Fruit fly (Drosophila melanogaster) whole organism, embryonic: ENCODE results near the gene CG31064.

Experiments used
- B-H1 ChIP-seq: fragments of 200-800 bp; sonication (Bioruptor generic); IDR thresholded peaks from 3 replicates; pipeline ENCODE4 v1.3.6; 2022; ENCODE audit warnings: missing biosample characterization, missing genetic modification characterization
- BtbVII ChIP-seq: fragments of 200-800 bp; sonication (Bioruptor generic); optimal IDR thresholded peaks from 3 replicates; lab custom pipeline; 2017; ENCODE audit warnings: missing biosample characterization, mild to moderate bottlenecking, missing genetic modification characterization
- Bteb2 ChIP-seq: fragments of 200-800 bp; sonication (Bioruptor generic); optimal IDR thresholded peaks from 2 replicates; lab custom pipeline; 2016; ENCODE audit warnings: missing biosample characterization, missing genetic modification characterization
- CG10209 ChIP-seq: fragments of 200-800 bp; sonication (Bioruptor generic); optimal IDR thresholded peaks from 3 replicates; lab custom pipeline; 2017; ENCODE audit warnings: missing biosample characterization, mild to moderate bottlenecking, missing genetic modification characterization, missing genetic modification reagents
- CG10267 ChIP-seq: fragments of 200-800 bp; sonication (Bioruptor generic); optimal IDR thresholded peaks from 2 replicates; lab custom pipeline; 2018; ENCODE audit warnings: missing biosample characterization, mild to moderate bottlenecking, missing genetic modification characterization, moderate library complexity
- CG10366 ChIP-seq: fragments of 200-800 bp; sonication (Bioruptor generic); IDR thresholded peaks from 2 replicates; pipeline ENCODE4 v1.3.6; 2022; ENCODE audit warnings: missing biosample characterization, missing genetic modification characterization
- CG10462 ChIP-seq: fragments of 200-800 bp; sonication (Bioruptor generic); optimal IDR thresholded peaks from 2 replicates; lab custom pipeline; 2016; ENCODE audit warnings: missing biosample characterization, missing genetic modification characterization
- CG11696 ChIP-seq: fragments of 200-800 bp; sonication (Bioruptor generic); IDR thresholded peaks from 2 replicates; pipeline ENCODE4 v1.3.6; 2022; ENCODE audit warnings: missing biosample characterization, missing genetic modification characterization
- CG12769 ChIP-seq: fragments of 200-800 bp; sonication (Bioruptor generic); optimal IDR thresholded peaks from 2 replicates; lab custom pipeline; 2019; ENCODE audit warnings: missing biosample characterization, mild to moderate bottlenecking, missing genetic modification characterization, moderate library complexity
- CG13624 ChIP-seq: fragments of 200-800 bp; sonication (Bioruptor generic); optimal IDR thresholded peaks from 2 replicates; lab custom pipeline; 2016; ENCODE audit warnings: missing biosample characterization, missing genetic modification characterization
- CG14441 ChIP-seq: fragments of 200-800 bp; sonication (Bioruptor generic); IDR thresholded peaks from 2 replicates; pipeline ENCODE4 v1.3.6; 2022; ENCODE audit warnings: missing biosample characterization, missing genetic modification characterization
- CG1529 ChIP-seq: fragments of 200-800 bp; sonication (Bioruptor generic); optimal IDR thresholded peaks from 3 replicates; lab custom pipeline; 2018; ENCODE audit warnings: missing biosample characterization, missing genetic modification characterization
- CG17385 ChIP-seq: fragments of 200-800 bp; sonication (Bioruptor generic); optimal IDR thresholded peaks from 3 replicates; lab custom pipeline; 2018; ENCODE audit warnings: missing biosample characterization, mild to moderate bottlenecking, missing genetic modification characterization
- CG18764 ChIP-seq: fragments of 200-800 bp; sonication (Bioruptor generic); optimal IDR thresholded peaks from 3 replicates; lab custom pipeline; 2016; ENCODE audit warnings: missing biosample characterization, missing genetic modification characterization
- CG30020 ChIP-seq: fragments of 200-800 bp; optimal IDR thresholded peaks from 2 replicates; lab custom pipeline; 2019; ENCODE audit warnings: missing biosample characterization, mild to moderate bottlenecking, missing genetic modification characterization, moderate library complexity
- CG31388 ChIP-seq: fragments of 200-800 bp; sonication (Bioruptor generic); optimal IDR thresholded peaks from 2 replicates; lab custom pipeline; 2016; ENCODE audit warnings: missing biosample characterization, missing genetic modification characterization
- CG4360 ChIP-seq: fragments of 200-800 bp; sonication (Bioruptor generic); IDR thresholded peaks from 2 replicates; pipeline ENCODE4 v1.3.6; 2022; ENCODE audit warnings: missing biosample characterization, missing genetic modification characterization
- CG43689 ChIP-seq: fragments of 200-800 bp; sonication (Bioruptor generic); IDR thresholded peaks from 2 replicates; pipeline ENCODE4 v1.3.6; 2022; ENCODE audit warnings: missing biosample characterization, missing genetic modification characterization
- CG4617 ChIP-seq: fragments of 200-800 bp; sonication (Bioruptor generic); optimal IDR thresholded peaks from 3 replicates; lab custom pipeline; 2016; ENCODE audit warnings: missing biosample characterization, missing genetic modification characterization, borderline replicate concordance
- CG6654 ChIP-seq: fragments of 200-800 bp; sonication (Bioruptor generic); optimal IDR thresholded peaks from 2 replicates; lab custom pipeline; 2017; ENCODE audit warnings: missing biosample characterization, mild to moderate bottlenecking, missing genetic modification characterization
- CG6689 ChIP-seq: fragments of 200-800 bp; sonication (Bioruptor generic); IDR thresholded peaks from 2 replicates; pipeline ENCODE4 v1.3.6; 2022; ENCODE audit warnings: missing biosample characterization, missing genetic modification characterization
- CG9727 ChIP-seq: fragments of 200-800 bp; sonication (Bioruptor generic); optimal IDR thresholded peaks from 3 replicates; lab custom pipeline; 2017; ENCODE audit warnings: missing biosample characterization, mild to moderate bottlenecking, missing genetic modification characterization
- CG9876 ChIP-seq: fragments of 200-800 bp; sonication (Bioruptor generic); optimal IDR thresholded peaks from 2 replicates; lab custom pipeline; 2016; ENCODE audit warnings: missing biosample characterization, missing genetic modification characterization
- Dad ChIP-seq: fragments of 200-800 bp; sonication (Bioruptor generic); optimal IDR thresholded peaks from 3 replicates; lab custom pipeline; 2016; ENCODE audit warnings: missing biosample characterization, missing genetic modification characterization
- E2f2 ChIP-seq: fragments of 200-800 bp; sonication (Bioruptor generic); IDR thresholded peaks from 2 replicates; pipeline ENCODE4 v1.3.6; 2022; ENCODE audit warnings: missing biosample characterization, missing genetic modification characterization
- Hey ChIP-seq: fragments of 200-800 bp; sonication (Bioruptor generic); optimal IDR thresholded peaks from 3 replicates; lab custom pipeline; 2018; ENCODE audit warnings: missing biosample characterization, mild to moderate bottlenecking, missing genetic modification characterization
- Mrtf ChIP-seq: fragments of 200-800 bp; sonication (Bioruptor generic); IDR thresholded peaks from 3 replicates; pipeline ENCODE4 v1.3.6; 2022; ENCODE audit warnings: missing biosample characterization, missing genetic modification characterization
- NC2α ChIP-seq: fragments of 200-800 bp; sonication (Bioruptor generic); optimal IDR thresholded peaks from 2 replicates; lab custom pipeline; 2016; ENCODE audit warnings: missing biosample characterization, missing genetic modification characterization
- Rfx ChIP-seq: fragments of 200-800 bp; sonication (Bioruptor generic); IDR thresholded peaks from 2 replicates; pipeline ENCODE4 v1.3.6; 2022; ENCODE audit warnings: missing biosample characterization, missing genetic modification characterization
- Trl ChIP-seq, 3 experiments: fragments of >200 bp in 2 of 3; fragments of 200-800 bp in 1 of 3; sonication (Bioruptor generic) in 1 of 3; optimal IDR thresholded peaks; 2 replicates in 1 of 3; 3 replicates in 2 of 3; lab custom pipeline; 2016 to 2017; ENCODE audit warnings: missing biosample characterization in 1 of 3, missing genetic modification characterization in 1 of 3
- al ChIP-seq: fragments of 200-800 bp; sonication (Bioruptor generic); IDR thresholded peaks from 2 replicates; pipeline ENCODE4 v1.3.6; 2022; ENCODE audit warnings: missing biosample characterization, missing genetic modification characterization
- aop ChIP-seq: fragments of 200-800 bp; sonication (Bioruptor generic); IDR thresholded peaks from 2 replicates; pipeline ENCODE4 v1.3.6; 2022; ENCODE audit warnings: missing biosample characterization, missing genetic modification characterization
- bab2 ChIP-seq: fragments of 200-800 bp; sonication (Bioruptor generic); optimal IDR thresholded peaks from 2 replicates; lab custom pipeline; 2016; ENCODE audit warnings: missing biosample characterization, missing genetic modification characterization
- emc ChIP-seq: fragments of 200-800 bp; sonication (Bioruptor generic); optimal IDR thresholded peaks from 2 replicates; lab custom pipeline; 2016; ENCODE audit warnings: missing biosample characterization, missing genetic modification characterization
- fu2 ChIP-seq: fragments of 200-800 bp; sonication (Bioruptor generic); optimal IDR thresholded peaks from 2 replicates; lab custom pipeline; 2016; ENCODE audit warnings: missing biosample characterization, missing genetic modification characterization
- grau ChIP-seq: fragments of 200-800 bp; optimal IDR thresholded peaks from 3 replicates; lab custom pipeline; 2019; ENCODE audit warnings: missing biosample characterization, mild to moderate bottlenecking, missing genetic modification characterization, moderate library complexity
- h ChIP-seq: fragments of >200 bp; optimal IDR thresholded peaks from 2 replicates; lab custom pipeline; 2017
- hb ChIP-seq: fragments of 200-800 bp; sonication (Bioruptor generic); IDR thresholded peaks from 3 replicates; pipeline ENCODE4 v1.3.6; 2022; ENCODE audit warnings: missing biosample characterization, missing genetic modification characterization; ENCODE audit not compliant: partially characterized antibody
- inv ChIP-seq: fragments of 200-800 bp; sonication (Bioruptor generic); IDR thresholded peaks from 2 replicates; pipeline ENCODE4 v1.3.6; 2022; ENCODE audit warnings: missing biosample characterization, missing genetic modification characterization; ENCODE audit not compliant: partially characterized antibody
- kay ChIP-seq: fragments of 200-800 bp; sonication (Bioruptor generic); optimal IDR thresholded peaks from 2 replicates; lab custom pipeline; 2016; ENCODE audit warnings: missing biosample characterization, missing genetic modification characterization
- lilli ChIP-seq: fragments of 200-800 bp; sonication (Bioruptor generic); optimal IDR thresholded peaks from 3 replicates; lab custom pipeline; 2016; ENCODE audit warnings: missing biosample characterization, missing genetic modification characterization
- luna ChIP-seq: fragments of 200-800 bp; sonication (Bioruptor generic); optimal IDR thresholded peaks from 2 replicates; lab custom pipeline; 2016; ENCODE audit warnings: missing biosample characterization, missing genetic modification characterization
- mam ChIP-seq: fragments of 200-800 bp; sonication (Bioruptor generic); optimal IDR thresholded peaks from 3 replicates; lab custom pipeline; 2016; ENCODE audit warnings: missing biosample characterization, missing genetic modification characterization
- mirr ChIP-seq: fragments of 200-800 bp; sonication (Bioruptor generic); optimal IDR thresholded peaks from 3 replicates; lab custom pipeline; 2018; ENCODE audit warnings: missing biosample characterization, mild to moderate bottlenecking, missing genetic modification characterization
- otp ChIP-seq: fragments of 200-800 bp; sonication (Bioruptor generic); IDR thresholded peaks from 3 replicates; pipeline ENCODE4, ENCODE4 v1.3.6; 2022; ENCODE audit warnings: missing biosample characterization, missing genetic modification characterization
- peb ChIP-seq: fragments of 200-800 bp; sonication (Bioruptor generic); IDR thresholded peaks from 2 replicates; pipeline ENCODE4 v1.3.6; 2022; ENCODE audit warnings: missing biosample characterization, missing genetic modification characterization
- phol ChIP-seq: fragments of 200-800 bp; sonication (Bioruptor generic); optimal IDR thresholded peaks from 3 replicates; lab custom pipeline; 2018; ENCODE audit warnings: missing biosample characterization, mild to moderate bottlenecking, missing genetic modification characterization, moderate library complexity
- schlank ChIP-seq: fragments of 200-800 bp; sonication (Bioruptor generic); optimal IDR thresholded peaks from 2 replicates; lab custom pipeline; 2018; ENCODE audit warnings: missing biosample characterization, mild to moderate bottlenecking, missing genetic modification characterization
- seq ChIP-seq: fragments of 200-800 bp; sonication (Bioruptor generic); IDR thresholded peaks from 2 replicates; pipeline ENCODE4 v1.3.6; 2022; ENCODE audit warnings: missing biosample characterization, missing genetic modification characterization
- sim ChIP-seq: fragments of 200-800 bp; sonication (Bioruptor generic); IDR thresholded peaks from 2 replicates; pipeline ENCODE4 v1.3.6; 2022; ENCODE audit warnings: missing biosample characterization, missing genetic modification characterization
- slp2 ChIP-seq: fragments of 200-800 bp; sonication (Bioruptor generic); optimal IDR thresholded peaks from 2 replicates; lab custom pipeline; 2016; ENCODE audit warnings: missing biosample characterization, missing genetic modification characterization
- ttk ChIP-seq: fragments of 200-800 bp; sonication (Bioruptor generic); IDR thresholded peaks from 2 replicates; pipeline ENCODE4 v2.1.2; 2022; ENCODE audit warnings: missing biosample characterization, missing genetic modification characterization

CG31064 gene

DNA sequence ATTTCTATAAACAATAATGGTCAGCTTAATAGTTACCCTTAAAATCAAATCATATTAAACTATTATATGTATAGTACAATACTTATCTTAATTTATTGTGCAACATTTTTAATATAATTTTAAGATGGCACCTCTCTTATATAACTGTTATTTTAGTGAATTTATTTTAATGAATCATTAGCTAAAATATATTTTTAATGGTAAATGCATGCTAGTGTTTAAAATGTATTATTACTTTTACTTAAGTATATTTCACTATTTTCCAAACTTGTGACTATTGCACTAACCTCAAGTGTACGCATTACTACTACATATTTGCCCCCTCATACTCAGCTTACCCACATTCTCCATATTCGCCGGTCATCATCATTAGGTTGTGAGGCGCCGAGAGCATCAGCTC, 7.4 kb upstream of the CG31064 start (continued):
- TF ChIP-seq CG31388 (GFP tag; lab: Kevin White, UChicago) (no peak), emc (GFP tag; lab: Kevin White, UChicago) (no peak), CG1529 (peak; percentile 60), CG10366 (0 out of 2 replicates have a peak, but pooled peaks have one; percentile 12), luna (GFP tag; lab: Kevin White, UChicago) (no peak), CG43689 (GFP tag; lab: Robert Waterston, UW) (no peak), kay (GFP tag; lab: Kevin White, UChicago) (peak; percentile 17), fu2 (no peak), peb (GFP tag; lab: Robert Waterston, UW) (no peak; the same call in 1 of the 2 replicates), NC2α (GFP tag; lab: Kevin White, UChicago) (no peak), CG10462 (GFP tag; lab: Kevin White, UChicago) (no peak), schlank (tag; lab: Kevin White, UChicago) (no peak), Rfx (GFP tag; lab: Robert Waterston, UW) (peak; percentile 49; the same call in 1 of the 2 replicates), CG12769 (tag; lab: Kevin White, UChicago) (peak; percentile 52), mirr (GFP tag; lab: Kevin White, UChicago) (no peak), CG18764 (GFP tag; lab: Kevin White, UChicago) (peak; percentile 27), CG13624 (no peak), CG10267 (tag; lab: Kevin White, UChicago) (peak; percentile 87), phol (tag; lab: Kevin White, UChicago) (peak; percentile 89), CG6654 (GFP tag; lab: Kevin White, UChicago) (peak; percentile 38), grau (tag; lab: Kevin White, UChicago) (peak; percentile 91), al (GFP tag; lab: Robert Waterston, UW) (peak; percentile 53; the same call in 1 of the 2 replicates), CG10209 (GFP tag; lab: Kevin White, UChicago) (peak; percentile 78), CG6689 (peak; percentile 79), lilli (GFP tag; lab: Kevin White, UChicago) (peak; percentile 1), sim (GFP tag; lab: Robert Waterston, UW) (0 out of 2 replicates have a peak, but pooled peaks have one; percentile 11), B-H1 (GFP tag; lab: Robert Waterston, UW) (no peak), CG30020 (tag; lab: Kevin White, UChicago) (peak; percentile 68), Dad (no peak), CG4617 (no peak), Hey (tag; lab: Kevin White, UChicago) (no peak), Trl (optimal IDR thresholded peaks at IDR 0.05; lab: Kevin White, UChicago) (no peak), Trl (GFP tag; optimal IDR thresholded peaks at IDR 0.05; lab: Kevin White, UChicago) (no peak), otp (GFP tag; lab: Robert Waterston, UW) (no peak), hb (no peak), CG9727 (peak; percentile 87), slp2 (GFP tag; lab: Kevin White, UChicago) (no peak), CG14441 (GFP tag; lab: Robert Waterston, UW) (no peak), E2f2 (GFP tag; lab: Robert Waterston, UW) (peak; percentile 41; the same call in 1 of the 2 replicates), mam (GFP tag; lab: Kevin White, UChicago) (no peak), ttk (peak; percentile 52; the same call in 1 of the 2 replicates), inv (no peak), h (no peak), bab2 (GFP tag; lab: Kevin White, UChicago) (no peak), BtbVII (GFP tag; lab: Kevin White, UChicago) (peak; percentile 69), Mrtf (GFP tag; lab: Robert Waterston, UW) (no peak), CG4360 (GFP tag; lab: Robert Waterston, UW) (no peak), CG11696 (GFP tag; lab: Robert Waterston, UW) (peak; percentile 91), aop (GFP tag; lab: Robert Waterston, UW) (no peak), seq (GFP tag; lab: Robert Waterston, UW) (no peak), CG17385 (GFP tag; lab: Kevin White, UChicago) (peak; percentile 80), Bteb2 (GFP tag; lab: Kevin White, UChicago) (no peak), CG9876 (GFP tag; lab: Kevin White, UChicago) (no peak)
